Worm (Caenorhabditis elegans): Measurements from ENCODE around the gene cwf-19L1.

The cwf-19L1 gene

ce11 chrV:6099634-6100033, 8.0 kb upstream of the cwf-19L1 start:
- TF ChIP-seq ama-1 (optimal IDR thresholded peaks at IDR 0.05) (peak; percentile 58), daf-12 (tag; optimal IDR thresholded peaks at IDR 0.05) (no peak), nhr-11 (tag; optimal IDR thresholded peaks at IDR 0.05) (no peak)

DNA sequence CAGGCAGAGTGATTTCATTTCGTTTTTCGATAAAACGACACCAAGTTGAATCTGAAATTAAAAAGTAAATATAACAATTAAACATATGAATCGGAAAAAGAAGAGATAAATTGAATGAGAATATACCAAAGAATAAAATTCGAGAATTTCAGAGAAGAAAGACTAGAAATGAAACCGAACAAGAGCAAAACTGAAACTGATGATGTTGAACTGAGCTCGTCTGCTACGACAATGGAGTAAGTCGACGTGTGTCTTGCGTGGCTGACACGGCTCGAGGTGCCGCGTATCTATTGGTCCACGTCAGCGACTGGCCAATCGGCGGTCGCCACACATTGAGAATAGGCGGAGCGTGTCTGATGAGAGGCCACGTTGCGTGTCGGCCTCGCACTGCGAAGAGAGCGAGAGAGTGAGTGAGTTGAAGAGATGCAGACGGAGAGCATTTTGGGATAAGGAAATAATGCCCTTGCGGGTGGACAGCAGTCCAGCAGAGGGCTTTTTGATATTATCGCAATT, 7.1 kb upstream of the cwf-19L1 start, which contains the start of gene crt-1:
Gene crt-1, minus strand, starts transcription at position 51 of the 513 bp plus-strand sequence.
- TF ChIP-seq mdl-1 (tag; optimal IDR thresholded peaks at IDR 0.05) (peak; percentile 40), hmg-11 (tag; optimal IDR thresholded peaks at IDR 0.05) (peak; percentile 80), fos-1 (tag; optimal IDR thresholded peaks at IDR 0.05) (no peak), lsy-12 (tag; optimal IDR thresholded peaks at IDR 0.05) (peak; percentile 97), nhr-43 (tag; optimal IDR thresholded peaks at IDR 0.05; ENCODE audit: poor library complexity, severe bottlenecking) (peak; percentile 31), ceh-28 (tag; optimal IDR thresholded peaks at IDR 0.05) (peak; percentile 71), pqm-1 (tag; optimal IDR thresholded peaks at IDR 0.05) (peak; percentile 55), elt-2 (tag; optimal IDR thresholded peaks at IDR 0.05) (peak; percentile 93), elt-3 (tag; optimal IDR thresholded peaks at IDR 0.05) (peak in 1 of 3 experiments; percentile 20), tbx-2 (tag; optimal IDR thresholded peaks at IDR 0.05) (peak; percentile 71), nhr-23 (tag; optimal IDR thresholded peaks at IDR 0.05) (peak; percentile 83), lin-39 (tag; optimal IDR thresholded peaks at IDR 0.05) (peak; percentile 88), skn-1 (tag; optimal IDR thresholded peaks at IDR 0.05) (peak; percentile 79), unc-62 (GFP tag; optimal IDR thresholded peaks at IDR 0.05) (peak; percentile 43), egl-27 (tag; optimal IDR thresholded peaks at IDR 0.05) (no peak), eor-1 (tag; optimal IDR thresholded peaks at IDR 0.05) (no peak), nhr-25 (tag; optimal IDR thresholded peaks at IDR 0.05) (peak; percentile 82), ceh-9 (tag; optimal IDR thresholded peaks at IDR 0.05) (no peak), nhr-11 (tag; optimal IDR thresholded peaks at IDR 0.05) (peak; percentile 44), ztf-4 (tag; optimal IDR thresholded peaks at IDR 0.05) (peak; percentile 51), snpc-4 (tag; optimal IDR thresholded peaks at IDR 0.05) (peak; percentile 57), lin-15B (tag; optimal IDR thresholded peaks at IDR 0.05) (peak; percentile 97), ZK546.5 (tag; optimal IDR thresholded peaks at IDR 0.05) (no peak), ceh-82 (tag; optimal IDR thresholded peaks at IDR 0.05) (no peak), ztf-11 (tag; optimal IDR thresholded peaks at IDR 0.05) (no peak), R02D3.7 (tag; optimal IDR thresholded peaks at IDR 0.05) (peak; percentile 82), fkh-10 (GFP tag; optimal IDR thresholded peaks at IDR 0.05) (peak; percentile 12), egl-5 (tag; optimal IDR thresholded peaks at IDR 0.05) (peak; percentile 82), sea-2 (GFP tag; optimal IDR thresholded peaks at IDR 0.05) (no peak), jun-1 (tag; optimal IDR thresholded peaks at IDR 0.05) (peak; percentile 87), elt-1 (tag; optimal IDR thresholded peaks at IDR 0.05) (peak; percentile 65), nfya-1 (tag; optimal IDR thresholded peaks at IDR 0.05; ENCODE audit: insufficient read depth) (peak; percentile 100), ama-1 (optimal IDR thresholded peaks at IDR 0.05) (peak; percentile 45), pha-4 (tag; optimal IDR thresholded peaks at IDR 0.05) (peak; percentile 84)

ce11 chrV:6101243-6101898, 6.3 kb upstream of the cwf-19L1 start:
- TF ChIP-seq elt-2 (tag; optimal IDR thresholded peaks at IDR 0.05) = peak; percentile 70
- TF ChIP-seq nhr-23 (tag; optimal IDR thresholded peaks at IDR 0.05) = peak; percentile 2
- TF ChIP-seq nhr-25 (tag; optimal IDR thresholded peaks at IDR 0.05) = no peak
- no peak for TF ChIP-seq unc-39 (tag; optimal IDR thresholded peaks at IDR 0.05)
- peak; percentile 80 for TF ChIP-seq pha-4 (tag; optimal IDR thresholded peaks at IDR 0.05)
- TF ChIP-seq mdl-1 (tag; optimal IDR thresholded peaks at IDR 0.05) = no peak
- peak; percentile 23 for TF ChIP-seq egl-5 (tag; optimal IDR thresholded peaks at IDR 0.05)
- peak; percentile 21 for TF ChIP-seq nfya-1 (tag; optimal IDR thresholded peaks at IDR 0.05; ENCODE audit: insufficient read depth)
- no peak for TF ChIP-seq nhr-43 (tag; optimal IDR thresholded peaks at IDR 0.05; ENCODE audit: poor library complexity, severe bottlenecking)
- TF ChIP-seq nhr-11 (tag; optimal IDR thresholded peaks at IDR 0.05) = no peak

ce11 chrV:6103429-6103828, 4.2 kb upstream of the cwf-19L1 start, which contains the start of gene Y38A10A.11:
Y38A10A.11 (minus strand) TSS chrV:6103529.
- TF ChIP-seq nhr-11 (tag; optimal IDR thresholded peaks at IDR 0.05) = no peak
- TF ChIP-seq fkh-10 (GFP tag; optimal IDR thresholded peaks at IDR 0.05) = no peak
- no peak for TF ChIP-seq aly-2 (tag; optimal IDR thresholded peaks at IDR 0.05)
- no peak for TF ChIP-seq lsy-12 (tag; optimal IDR thresholded peaks at IDR 0.05)
- TF ChIP-seq ceh-28 (tag; optimal IDR thresholded peaks at IDR 0.05) = no peak
- TF ChIP-seq jun-1 (tag; optimal IDR thresholded peaks at IDR 0.05) = no peak
- TF ChIP-seq nhr-237 (tag; optimal IDR thresholded peaks at IDR 0.05) = no peak
- TF ChIP-seq elt-1 (tag; optimal IDR thresholded peaks at IDR 0.05) = no peak
- no peak for TF ChIP-seq nhr-25 (tag; optimal IDR thresholded peaks at IDR 0.05)
- TF ChIP-seq egl-27 (tag; optimal IDR thresholded peaks at IDR 0.05) = no peak
- no peak for TF ChIP-seq ztf-4 (tag; optimal IDR thresholded peaks at IDR 0.05)
- no peak for TF ChIP-seq zag-1 (tag; optimal IDR thresholded peaks at IDR 0.05)
- no peak for TF ChIP-seq lin-15B (tag; optimal IDR thresholded peaks at IDR 0.05)
- no peak for TF ChIP-seq eor-1 (tag; optimal IDR thresholded peaks at IDR 0.05)
- no peak for TF ChIP-seq nhr-12 (tag; optimal IDR thresholded peaks at IDR 0.05)
- no peak for TF ChIP-seq ceh-9 (tag; optimal IDR thresholded peaks at IDR 0.05)
- TF ChIP-seq snpc-4 (tag; optimal IDR thresholded peaks at IDR 0.05) = no peak
- TF ChIP-seq pha-4 (tag; optimal IDR thresholded peaks at IDR 0.05) = no peak

Data from whole organism, L3 larva.